Worm (Caenorhabditis elegans) whole organism, early embryonic: ENCODE results near the gene txt-10.

Source experiments
- B0310.2 ChIP-seq: sonication (generic microtip); optimal IDR thresholded peaks from 2 replicates; lab custom pipeline; 2016; ENCODE audit warnings: mild to moderate bottlenecking, missing genetic modification characterization, missing compliant biosample characterization
- F13C5.2 ChIP-seq: sonication (generic microtip); optimal IDR thresholded peaks from 2 replicates; lab custom pipeline; 2017; ENCODE audit warnings: mild to moderate bottlenecking, missing genetic modification characterization, inconsistent platforms, missing compliant biosample characterization
- aly-1 ChIP-seq: sonication (generic microtip); optimal IDR thresholded peaks from 2 replicates; lab custom pipeline; 2016; ENCODE audit warnings: missing genetic modification characterization, missing compliant biosample characterization
- ama-1 ChIP-seq: fragments of 150-350 bp; optimal IDR thresholded peaks from 2 replicates; lab custom pipeline; 2014
- ceh-13 ChIP-seq: fragments of 200-800 bp; sonication (Bioruptor generic); optimal IDR thresholded peaks from 2 replicates; lab custom pipeline; 2018; ENCODE audit warnings: mild to moderate bottlenecking, missing genetic modification characterization, missing compliant biosample characterization
- ceh-36 ChIP-seq: sonication (generic microtip); optimal IDR thresholded peaks from 2 replicates; lab custom pipeline; 2016; ENCODE audit warnings: missing genetic modification characterization, inconsistent platforms, missing compliant biosample characterization
- ets-7 ChIP-seq: sonication (generic microtip); optimal IDR thresholded peaks from 2 replicates; lab custom pipeline; 2016; ENCODE audit warnings: missing genotype, missing genetic modification characterization, missing compliant biosample characterization
- flt-1 ChIP-seq: fragments of 200-800 bp; sonication (Bioruptor generic); IDR thresholded peaks from 2 replicates; pipeline ENCODE4 v1.3.6; 2022; ENCODE audit warnings: missing genetic modification characterization, missing compliant biosample characterization
- hmbx-1 ChIP-seq: sonication (generic microtip); optimal IDR thresholded peaks from 2 replicates; lab custom pipeline; 2016; ENCODE audit warnings: mild to moderate bottlenecking, missing genetic modification characterization, missing compliant biosample characterization
- hmg-4 ChIP-seq: fragments of 200-800 bp; sonication (Bioruptor generic); optimal IDR thresholded peaks from 2 replicates; lab custom pipeline; 2018; ENCODE audit warnings: mild to moderate bottlenecking, missing genetic modification characterization, missing compliant biosample characterization
- hnd-1 ChIP-seq: sonication (generic microtip); optimal IDR thresholded peaks from 2 replicates; lab custom pipeline; 2016; ENCODE audit warnings: missing genetic modification characterization, missing compliant biosample characterization
- pes-1 ChIP-seq: fragments of 200-800 bp; sonication (Bioruptor generic); IDR thresholded peaks from 2 replicates; pipeline ENCODE4 v1.3.6; 2022; ENCODE audit warnings: missing genetic modification reagents, missing genetic modification characterization, missing compliant biosample characterization
- scrt-1 ChIP-seq: fragments of 200-800 bp; sonication (Bioruptor generic); IDR thresholded peaks from 2 replicates; pipeline ENCODE4 v1.3.6; 2022; ENCODE audit warnings: missing genetic modification characterization, missing compliant biosample characterization
- sea-1 ChIP-seq: fragments of 200-800 bp; sonication (Bioruptor generic); conservative IDR thresholded peaks from 2 replicates; pipeline ENCODE4 v1.3.6; 2022; ENCODE audit warnings: missing genetic modification characterization, missing compliant biosample characterization
- tbx-11 ChIP-seq: fragments of 200-800 bp; sonication (Bioruptor generic); IDR thresholded peaks from 2 replicates; pipeline ENCODE4 v1.3.6; 2022; ENCODE audit warnings: missing genetic modification characterization, missing compliant biosample characterization
- tbx-37 ChIP-seq: fragments of 200-800 bp; sonication (Bioruptor generic); conservative IDR thresholded peaks from 2 replicates; pipeline ENCODE4 v1.3.6; 2022; ENCODE audit warnings: missing genetic modification reagents, missing genetic modification characterization, missing compliant biosample characterization
- tra-4 ChIP-seq: sonication (generic microtip); optimal IDR thresholded peaks from 2 replicates; lab custom pipeline; 2017; ENCODE audit warnings: missing genetic modification characterization, missing compliant biosample characterization

txt-10 gene

ce11 chrV:10574197-10574596 is 41.6 kb upstream of the txt-10 start:
- TF ChIP-seq scrt-1 (GFP tag; lab: Robert Waterston, UW) = no peak

- no peak for TF ChIP-seq hnd-1
- no peak for TF ChIP-seq tbx-37 (GFP tag; lab: Robert Waterston, UW)
- TF ChIP-seq ceh-36 (tag; lab: Kevin White, UChicago) = no peak
- TF ChIP-seq F13C5.2 (tag; lab: Kevin White, UChicago) = no peak
- no peak for TF ChIP-seq ceh-13 (GFP tag; lab: Kevin White, UChicago)
- TF ChIP-seq hmg-4 = no peak
- no peak for TF ChIP-seq sea-1 (GFP tag; lab: Robert Waterston, UW)
- TF ChIP-seq B0310.2 (tag; lab: Kevin White, UChicago) = no peak
- no peak for TF ChIP-seq aly-1 (tag; lab: Kevin White, UChicago)
- TF ChIP-seq pes-1 (GFP tag; lab: Robert Waterston, UW) = no peak
- no peak for TF ChIP-seq ets-7
Observed at ce11 chrV:10572614-10573013, 40.0 kb upstream of the txt-10 start, which contains the start of gene del-6. TSS of gene del-6 (plus strand) at chrV:10572914.

DNA sequence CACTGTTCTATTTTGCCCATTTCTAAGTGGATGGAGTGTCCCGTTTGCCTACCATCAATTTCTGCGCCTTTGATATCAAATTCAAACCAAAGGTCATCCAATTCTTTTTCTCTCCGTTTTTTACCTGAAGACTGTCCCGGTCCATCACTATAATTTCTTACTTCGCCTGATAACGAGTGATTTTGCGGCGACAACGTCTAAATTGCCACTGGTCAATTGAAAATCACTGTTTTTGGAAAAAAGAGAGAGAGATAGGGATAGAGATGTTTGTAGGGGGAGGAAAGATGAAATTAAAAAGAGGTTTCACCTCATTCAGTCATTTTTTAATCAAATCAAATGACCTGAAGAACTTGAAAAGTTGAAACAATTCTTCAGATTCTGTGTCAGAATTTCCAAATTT is 38.9 kb upstream of the txt-10 start:
- no peak for TF ChIP-seq pes-1 (GFP tag; lab: Robert Waterston, UW)
- no peak for TF ChIP-seq hmbx-1 (tag; lab: Kevin White, UChicago)
- TF ChIP-seq tbx-11 (GFP tag; lab: Robert Waterston, UW) = no peak
- TF ChIP-seq ceh-13 (GFP tag; lab: Kevin White, UChicago) = no peak
- no peak for TF ChIP-seq ama-1 (lab: Kevin White, UChicago)
- TF ChIP-seq ceh-36 (tag; lab: Kevin White, UChicago) = no peak
- no peak for TF ChIP-seq tra-4 (tag; lab: Kevin White, UChicago)
- no peak for TF ChIP-seq flt-1
- TF ChIP-seq aly-1 (tag; lab: Kevin White, UChicago) = no peak
- TF ChIP-seq sea-1 (GFP tag; lab: Robert Waterston, UW) = no peak
- TF ChIP-seq hmg-4 = no peak
- no peak for TF ChIP-seq hnd-1
- TF ChIP-seq scrt-1 (GFP tag; lab: Robert Waterston, UW) = no peak
- TF ChIP-seq tbx-37 (GFP tag; lab: Robert Waterston, UW) = no peak
- TF ChIP-seq ets-7 = no peak

DNA sequence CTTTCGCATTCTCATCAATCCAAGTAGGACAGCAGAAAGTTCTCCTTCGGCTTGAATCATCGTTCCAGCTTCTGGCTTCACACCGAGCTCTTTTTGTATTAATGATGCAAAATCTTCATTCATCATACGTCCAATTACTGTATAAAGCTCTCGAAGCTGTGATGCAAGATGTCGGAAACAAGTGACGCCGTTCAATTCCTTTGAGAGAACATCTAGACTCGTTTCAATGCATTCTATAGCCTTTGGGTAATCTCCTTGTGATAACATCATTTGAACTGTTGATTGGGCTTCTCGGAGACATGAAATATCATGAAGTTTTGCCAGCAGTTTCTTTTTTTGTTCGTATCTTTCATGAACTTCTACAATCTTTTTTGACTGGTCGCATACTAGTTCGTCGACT is 35.9 kb upstream of the txt-10 start:
- TF ChIP-seq ceh-36 (tag; lab: Kevin White, UChicago) (no peak), hmg-4 (no peak), tbx-37 (GFP tag; lab: Robert Waterston, UW) (no peak), tra-4 (tag; lab: Kevin White, UChicago) (no peak), B0310.2 (tag; lab: Kevin White, UChicago) (no peak), scrt-1 (GFP tag; lab: Robert Waterston, UW) (no peak), hnd-1 (no peak)

DNA sequence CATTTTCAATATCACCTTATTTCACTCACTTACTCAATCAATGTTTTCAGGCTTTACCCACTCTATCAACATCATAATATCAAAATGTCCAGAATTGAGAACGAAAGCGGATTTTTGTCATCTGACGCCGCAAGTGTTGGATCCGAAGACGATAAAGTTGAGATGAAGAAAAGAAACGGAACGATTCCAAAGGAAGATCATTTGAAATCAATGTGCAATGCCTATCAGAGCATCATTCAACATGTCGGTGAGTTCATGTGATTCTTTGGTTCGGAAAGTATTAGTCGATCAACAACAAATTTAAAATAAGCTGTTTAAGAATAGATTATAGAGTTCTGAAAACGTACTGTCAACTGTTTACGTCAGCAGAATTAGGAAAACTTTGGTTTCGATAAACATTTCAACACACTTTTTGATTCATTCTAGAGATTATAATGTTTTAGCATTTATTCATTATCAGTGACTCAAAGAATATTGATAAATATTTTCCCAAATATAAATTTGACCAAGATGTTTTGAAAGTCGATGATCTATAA is 32.3 kb upstream of the txt-10 start, which contains the start of gene cat-4:
cat-4 (plus strand) TSS at position 51 of the 536 bp plus-strand sequence.
- TF ChIP-seq hnd-1 (no peak), hmbx-1 (tag; lab: Kevin White, UChicago) (no peak), ama-1 (lab: Kevin White, UChicago) (no peak), tbx-37 (GFP tag; lab: Robert Waterston, UW) (no peak), hmg-4 (no peak), pes-1 (GFP tag; lab: Robert Waterston, UW) (no peak), tbx-11 (GFP tag; lab: Robert Waterston, UW) (no peak)

DNA sequence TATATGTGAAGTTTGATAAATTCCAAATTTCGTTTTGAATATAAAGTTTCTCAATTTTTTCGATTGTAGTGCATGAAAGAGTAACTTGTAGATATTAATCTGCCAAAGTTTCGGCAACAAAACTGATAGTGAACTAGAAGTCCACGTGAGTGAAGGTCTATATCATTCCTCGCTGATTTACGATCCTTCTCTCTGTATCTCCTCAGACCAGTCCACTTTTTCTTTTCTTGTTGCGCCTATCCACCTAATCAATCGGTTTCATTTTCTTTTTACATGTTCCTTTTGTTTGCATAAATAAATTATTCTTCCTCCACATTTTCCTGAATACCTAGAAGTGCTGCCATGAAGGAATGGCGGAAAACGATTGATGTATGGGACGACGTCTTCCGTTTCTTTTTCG is 31.5 kb upstream of the txt-10 start:
- TF ChIP-seq ceh-36 (tag; lab: Kevin White, UChicago) (no peak), ets-7 (no peak), hmbx-1 (tag; lab: Kevin White, UChicago) (no peak), tra-4 (tag; lab: Kevin White, UChicago) (no peak), ceh-13 (GFP tag; lab: Kevin White, UChicago) (no peak), sea-1 (GFP tag; lab: Robert Waterston, UW) (no peak), scrt-1 (GFP tag; lab: Robert Waterston, UW) (no peak), aly-1 (tag; lab: Kevin White, UChicago) (no peak), tbx-11 (GFP tag; lab: Robert Waterston, UW) (no peak), pes-1 (GFP tag; lab: Robert Waterston, UW) (no peak), hmg-4 (no peak)

ce11 chrV:10562817-10563216 is 30.2 kb upstream of the txt-10 start:
- TF ChIP-seq ceh-13 (GFP tag; lab: Kevin White, UChicago) (no peak), tra-4 (tag; lab: Kevin White, UChicago) (no peak), sea-1 (GFP tag; lab: Robert Waterston, UW) (no peak), F13C5.2 (tag; lab: Kevin White, UChicago) (no peak), ama-1 (lab: Kevin White, UChicago) (no peak), tbx-37 (GFP tag; lab: Robert Waterston, UW) (no peak)

ce11 chrV:10561632-10562031 is 29.0 kb upstream of the txt-10 start:
- no peak for TF ChIP-seq aly-1 (tag; lab: Kevin White, UChicago)
- no peak for TF ChIP-seq pes-1 (GFP tag; lab: Robert Waterston, UW)
- no peak for TF ChIP-seq ceh-13 (GFP tag; lab: Kevin White, UChicago)
- TF ChIP-seq ama-1 (lab: Kevin White, UChicago) = no peak
- no peak for TF ChIP-seq scrt-1 (GFP tag; lab: Robert Waterston, UW)
- no peak for TF ChIP-seq ceh-36 (tag; lab: Kevin White, UChicago)
- TF ChIP-seq tbx-11 (GFP tag; lab: Robert Waterston, UW) = no peak
- no peak for TF ChIP-seq hmg-4
- TF ChIP-seq hnd-1 = no peak
- TF ChIP-seq F13C5.2 (tag; lab: Kevin White, UChicago) = no peak
- TF ChIP-seq ets-7 = no peak
- no peak for TF ChIP-seq hmbx-1 (tag; lab: Kevin White, UChicago)
